Fruit fly (Drosophila melanogaster) whole organism, embryonic: ENCODE measurements around the gene P5CDh2.

Experiments
- Aef1 ChIP-seq: fragments of 200-800 bp; sonication (Bioruptor generic); IDR thresholded peaks from 3 replicates; pipeline ENCODE4 v1.3.6; 2022; ENCODE audit warnings: missing biosample characterization, missing genetic modification characterization
- B-H2 ChIP-seq: fragments of 200-800 bp; sonication (Bioruptor generic); optimal IDR thresholded peaks from 2 replicates; lab custom pipeline; 2018; ENCODE audit warnings: missing biosample characterization, mild to moderate bottlenecking, missing genetic modification characterization
- CG12236 ChIP-seq: fragments of 200-800 bp; sonication (Bioruptor generic); optimal IDR thresholded peaks from 2 replicates; lab custom pipeline; 2016; ENCODE audit warnings: missing biosample characterization, missing genetic modification characterization
- CG1233 ChIP-seq: fragments of 200-800 bp; sonication (Bioruptor generic); optimal IDR thresholded peaks from 4 replicates; lab custom pipeline; 2018; ENCODE audit warnings: missing biosample characterization, mild to moderate bottlenecking, missing genetic modification characterization
- CG13775 ChIP-seq: fragments of 200-800 bp; sonication (Bioruptor generic); optimal IDR thresholded peaks from 3 replicates; lab custom pipeline; 2017; ENCODE audit warnings: missing biosample characterization, mild to moderate bottlenecking, missing genetic modification characterization
- CG17359 ChIP-seq: fragments of 200-800 bp; sonication (Bioruptor generic); optimal IDR thresholded peaks from 3 replicates; lab custom pipeline; 2018; ENCODE audit warnings: missing biosample characterization, mild to moderate bottlenecking, missing genetic modification characterization, moderate library complexity
- CG17612 ChIP-seq: fragments of 200-800 bp; sonication (Bioruptor generic); IDR thresholded peaks from 2 replicates; pipeline ENCODE4 v1.3.6; 2022; ENCODE audit warnings: missing biosample characterization, missing genetic modification characterization
- CG2712 ChIP-seq: fragments of 200-800 bp; optimal IDR thresholded peaks from 3 replicates; lab custom pipeline; 2019; ENCODE audit warnings: missing biosample characterization, mild to moderate bottlenecking, missing genetic modification characterization, moderate library complexity
- CG3065 ChIP-seq: fragments of 200-800 bp; sonication (Bioruptor generic); optimal IDR thresholded peaks from 2 replicates; lab custom pipeline; 2016; ENCODE audit warnings: missing biosample characterization, missing genetic modification characterization
- CG3163 ChIP-seq: fragments of 200-800 bp; sonication (Bioruptor generic); optimal IDR thresholded peaks from 3 replicates; lab custom pipeline; 2016; ENCODE audit warnings: missing biosample characterization, missing genetic modification characterization
- CG4820 ChIP-seq: fragments of 200-800 bp; sonication (Bioruptor generic); optimal IDR thresholded peaks from 3 replicates; lab custom pipeline; 2016; ENCODE audit warnings: missing biosample characterization, missing genetic modification characterization
- CG4854 ChIP-seq: fragments of 200-800 bp; sonication (Bioruptor generic); optimal IDR thresholded peaks from 2 replicates; lab custom pipeline; 2016; ENCODE audit warnings: missing biosample characterization, missing genetic modification characterization, inconsistent platforms
- D19B ChIP-seq: fragments of 200-800 bp; sonication (Bioruptor generic); optimal IDR thresholded peaks from 2 replicates; lab custom pipeline; 2017; ENCODE audit warnings: missing biosample characterization, mild to moderate bottlenecking, missing genetic modification characterization
- Dref ChIP-seq: fragments of 200-800 bp; sonication (Bioruptor generic); IDR thresholded peaks from 2 replicates; pipeline ENCODE4 v1.3.6; 2022; ENCODE audit warnings: missing biosample characterization, missing genetic modification characterization
- ERR ChIP-seq: fragments of 200-800 bp; sonication (Bioruptor generic); optimal IDR thresholded peaks from 2 replicates; lab custom pipeline; 2016; ENCODE audit warnings: missing biosample characterization, missing genetic modification characterization
- H2.0 ChIP-seq: fragments of 200-800 bp; sonication (Bioruptor generic); IDR thresholded peaks from 2 replicates; pipeline ENCODE4 v1.3.6; 2022; ENCODE audit warnings: missing biosample characterization, missing genetic modification characterization
- HHEX ChIP-seq: fragments of 200-800 bp; sonication (Bioruptor generic); optimal IDR thresholded peaks from 3 replicates; lab custom pipeline; 2017; ENCODE audit warnings: missing biosample characterization, mild to moderate bottlenecking, missing genetic modification characterization, missing genetic modification reagents
- HmgZ ChIP-seq: fragments of 200-800 bp; sonication (Bioruptor generic); optimal IDR thresholded peaks from 2 replicates; lab custom pipeline; 2018; ENCODE audit warnings: missing biosample characterization, mild to moderate bottlenecking, missing genetic modification characterization
- Hmx ChIP-seq: fragments of 200-800 bp; sonication (Bioruptor generic); optimal IDR thresholded peaks from 2 replicates; lab custom pipeline; 2016; ENCODE audit warnings: missing biosample characterization, missing genetic modification characterization
- Lhr ChIP-seq: fragments of 200-800 bp; sonication (Bioruptor generic); optimal IDR thresholded peaks from 3 replicates; lab custom pipeline; 2017; ENCODE audit warnings: mild to moderate bottlenecking, missing biosample characterization, missing genetic modification reagents, missing genetic modification characterization
- Lpt ChIP-seq: fragments of >200 bp; optimal IDR thresholded peaks from 2 replicates; lab custom pipeline; 2018; ENCODE audit warnings: missing biosample characterization, missing genetic modification characterization
- MESR4 ChIP-seq: fragments of 200-800 bp; sonication (Bioruptor generic); optimal IDR thresholded peaks from 2 replicates; lab custom pipeline; 2018; ENCODE audit warnings: missing biosample characterization, mild to moderate bottlenecking, missing genetic modification characterization, moderate library complexity
- Med ChIP-seq: fragments of 200-800 bp; sonication (Bioruptor generic); peaks from one replicate; lab custom pipeline; 2016; ENCODE audit warnings: missing biosample characterization, missing genetic modification characterization, mild to moderate bottlenecking, inconsistent platforms, moderate library complexity
- Myb ChIP-seq: fragments of 200-800 bp; sonication (Bioruptor generic); optimal IDR thresholded peaks from 2 replicates; lab custom pipeline; 2016; ENCODE audit warnings: missing biosample characterization, missing genetic modification characterization
- Nf-YB ChIP-seq: fragments of 200-800 bp; sonication (Bioruptor generic); optimal IDR thresholded peaks from 3 replicates; lab custom pipeline; 2019; ENCODE audit warnings: missing biosample characterization, mild to moderate bottlenecking, missing genetic modification characterization, moderate library complexity
- Oli ChIP-seq: fragments of 200-800 bp; sonication (Bioruptor generic); optimal IDR thresholded peaks from 2 replicates; lab custom pipeline; 2018; ENCODE audit warnings: missing biosample characterization, mild to moderate bottlenecking, missing genetic modification characterization, moderate library complexity
- Optix ChIP-seq: fragments of 200-800 bp; sonication (Bioruptor generic); IDR thresholded peaks from 3 replicates; pipeline ENCODE4 v1.3.6; 2022; ENCODE audit warnings: missing biosample characterization, missing genetic modification characterization
- aop ChIP-seq: fragments of 200-800 bp; sonication (Bioruptor generic); IDR thresholded peaks from 2 replicates; pipeline ENCODE4 v1.3.6; 2022; ENCODE audit warnings: missing biosample characterization, missing genetic modification characterization
- ap ChIP-seq: fragments of 200-800 bp; sonication (Bioruptor generic); IDR thresholded peaks from 2 replicates; pipeline ENCODE4 v1.3.6; 2022; ENCODE audit warnings: missing biosample characterization, missing genetic modification characterization
- ci ChIP-seq: fragments of 200-800 bp; sonication (Bioruptor generic); IDR thresholded peaks from 3 replicates; pipeline ENCODE4 v1.3.6; 2022; ENCODE audit warnings: missing biosample characterization, missing genetic modification characterization
- corto ChIP-seq: fragments of 200-800 bp; sonication (Bioruptor generic); optimal IDR thresholded peaks from 2 replicates; lab custom pipeline; 2016; ENCODE audit warnings: missing biosample characterization, mild to moderate bottlenecking, missing genetic modification characterization, moderate library complexity
- crp ChIP-seq, 2 experiments: fragments of 200-800 bp; sonication (Bioruptor generic); optimal IDR thresholded peaks; 2 replicates in 1 of 2; 3 replicates in 1 of 2; lab custom pipeline; 2017; ENCODE audit warnings: missing biosample characterization in 2 of 2, missing genetic modification characterization in 2 of 2, mild to moderate bottlenecking in 1 of 2, moderate library complexity in 1 of 2
- dmrt11E ChIP-seq: fragments of 200-800 bp; sonication (Bioruptor generic); optimal IDR thresholded peaks from 3 replicates; lab custom pipeline; 2018; ENCODE audit warnings: missing biosample characterization, mild to moderate bottlenecking, missing genetic modification characterization, moderate library complexity
- ewg ChIP-seq: fragments of 200-800 bp; sonication (Bioruptor generic); optimal IDR thresholded peaks from 3 replicates; lab custom pipeline; 2017; ENCODE audit warnings: mild to moderate bottlenecking, missing biosample characterization, missing genetic modification reagents, missing genetic modification characterization
- fd3F ChIP-seq: fragments of 200-800 bp; sonication (Bioruptor generic); optimal IDR thresholded peaks from 2 replicates; lab custom pipeline; 2018; ENCODE audit warnings: missing biosample characterization, mild to moderate bottlenecking, missing genetic modification characterization, moderate library complexity
- grn ChIP-seq: fragments of 200-800 bp; sonication (Bioruptor generic); optimal IDR thresholded peaks from 3 replicates; lab custom pipeline; 2017; ENCODE audit warnings: missing biosample characterization, missing genetic modification characterization
- hkb ChIP-seq, 2 experiments: fragments of 200-800 bp in 1 of 2; fragments of >200 bp in 1 of 2; sonication (Bioruptor generic) in 1 of 2; IDR thresholded peaks in 1 of 2; optimal IDR thresholded peaks in 1 of 2; 2 replicates each; pipeline versions ENCODE4 v1.3.6 to Lab custom; 2017 to 2022; ENCODE audit warnings: missing biosample characterization in 1 of 2, missing genetic modification characterization in 1 of 2
- jing ChIP-seq: fragments of 200-800 bp; sonication (Bioruptor generic); optimal IDR thresholded peaks from 2 replicates; lab custom pipeline; 2018; ENCODE audit warnings: missing biosample characterization, mild to moderate bottlenecking, missing genetic modification characterization
- ken ChIP-seq: fragments of 200-800 bp; sonication (Bioruptor generic); IDR thresholded peaks from 3 replicates; pipeline ENCODE4 v1.3.6; 2022; ENCODE audit warnings: missing biosample characterization, missing genetic modification characterization
- klu ChIP-seq: fragments of 200-800 bp; sonication (Bioruptor generic); IDR thresholded peaks from 2 replicates; pipeline ENCODE4 v1.3.6; 2022; ENCODE audit warnings: missing biosample characterization, missing genetic modification characterization
- peb ChIP-seq: fragments of 200-800 bp; sonication (Bioruptor generic); IDR thresholded peaks from 2 replicates; pipeline ENCODE4 v1.3.6; 2022; ENCODE audit warnings: missing biosample characterization, missing genetic modification characterization
- repo ChIP-seq: fragments of 200-800 bp; sonication (Bioruptor generic); optimal IDR thresholded peaks from 2 replicates; lab custom pipeline; 2016; ENCODE audit warnings: missing biosample characterization, missing genetic modification characterization
- slbo ChIP-seq: fragments of 200-800 bp; sonication (Bioruptor generic); IDR thresholded peaks from 2 replicates; pipeline ENCODE4 v1.3.6; 2022; ENCODE audit warnings: missing biosample characterization, missing genetic modification characterization
- trem ChIP-seq: fragments of 200-800 bp; optimal IDR thresholded peaks from 3 replicates; lab custom pipeline; 2019; ENCODE audit warnings: missing biosample characterization, mild to moderate bottlenecking, missing genetic modification characterization, moderate library complexity
- twi ChIP-seq: fragments of 200-800 bp; optimal IDR thresholded peaks from 2 replicates; lab custom pipeline; 2019; ENCODE audit warnings: missing biosample characterization, mild to moderate bottlenecking, missing genetic modification characterization, moderate library complexity
- unc-4 ChIP-seq: fragments of 200-800 bp; sonication (Bioruptor generic); IDR thresholded peaks from 2 replicates; pipeline ENCODE4 v1.3.6; 2022; ENCODE audit warnings: missing biosample characterization, missing genetic modification characterization; ENCODE audit not compliant: partially characterized antibody
- vfl ChIP-seq: fragments of 200-800 bp; sonication (Bioruptor generic); optimal IDR thresholded peaks from 2 replicates; lab custom pipeline; 2016; ENCODE audit warnings: missing biosample characterization, missing genetic modification characterization
- vnd ChIP-seq: fragments of 200-800 bp; sonication (Bioruptor generic); IDR thresholded peaks from 3 replicates; pipeline ENCODE4 v1.3.6; 2022; ENCODE audit warnings: missing biosample characterization, missing genetic modification characterization; ENCODE audit not compliant: partially characterized antibody
- zfh2 ChIP-seq: fragments of 200-800 bp; sonication (Bioruptor generic); optimal IDR thresholded peaks from 2 replicates; lab custom pipeline; 2016; ENCODE audit warnings: missing biosample characterization, missing genetic modification characterization

Gene P5CDh2

DNA sequence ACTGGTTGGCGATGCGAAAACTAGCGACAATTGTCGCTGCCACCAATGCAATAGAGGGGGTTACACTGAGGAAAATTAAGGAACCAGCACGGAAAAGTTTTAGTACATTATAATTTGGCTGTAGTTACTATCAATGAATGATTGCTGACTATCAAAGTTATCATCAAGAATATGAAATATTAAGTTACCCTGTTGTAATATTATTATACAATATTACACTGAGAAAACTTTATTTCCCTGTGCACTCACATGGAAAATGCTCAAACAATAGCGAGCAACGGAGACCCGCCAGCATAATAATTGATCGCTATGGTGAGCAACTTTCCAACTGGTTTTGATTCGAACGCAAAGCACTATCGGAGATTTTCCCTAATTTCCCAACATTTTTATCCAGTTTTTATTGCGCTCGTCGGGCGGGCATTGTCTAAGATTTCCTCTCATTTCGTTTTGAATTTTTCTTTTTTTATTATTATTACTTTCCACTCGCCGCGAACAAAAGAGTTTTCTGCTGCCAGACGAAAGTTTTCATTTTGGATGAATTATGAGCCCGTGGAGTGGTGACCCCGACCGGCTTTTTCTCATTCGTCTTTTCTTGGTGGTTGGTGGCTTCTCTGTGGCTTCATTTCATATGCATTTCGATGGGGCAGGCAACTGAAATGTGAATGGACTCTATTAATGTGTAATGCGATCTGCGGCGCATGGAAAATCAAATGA is 15.4 kb upstream of the P5CDh2 start (continued):
- TF ChIP-seq HHEX: peak; percentile 69
- TF ChIP-seq Hmx (GFP tag; lab: Kevin White, UChicago): no peak
- peak; percentile 67 for TF ChIP-seq peb
- no peak for TF ChIP-seq grn (GFP tag; lab: Kevin White, UChicago)
- peak; percentile 71 for TF ChIP-seq H2.0 (GFP tag; lab: Robert Waterston, UW)
- TF ChIP-seq HmgZ (tag; lab: Kevin White, UChicago): peak; percentile 11
- peak; percentile 65 for TF ChIP-seq Nf-YB (GFP tag; lab: Kevin White, UChicago)
- peak; percentile 16 for TF ChIP-seq CG3065 (GFP tag; lab: Kevin White, UChicago)
- no peak for TF ChIP-seq fd3F (GFP tag; lab: Kevin White, UChicago)
- TF ChIP-seq unc-4 (GFP tag; lab: Robert Waterston, UW): no peak
- TF ChIP-seq CG1233 (GFP tag; lab: Kevin White, UChicago): peak; percentile 46
- no peak for TF ChIP-seq B-H2 (GFP tag; lab: Kevin White, UChicago)
- no peak for TF ChIP-seq slbo
- TF ChIP-seq repo (GFP tag; lab: Kevin White, UChicago): no peak
- TF ChIP-seq ewg: peak; percentile 86
- TF ChIP-seq jing (GFP tag; lab: Kevin White, UChicago): peak; percentile 70
- TF ChIP-seq Myb (GFP tag; lab: Kevin White, UChicago): no peak
- no peak for TF ChIP-seq klu (GFP tag; lab: Robert Waterston, UW)
- peak in 1 of 2 experiments; percentile 19 for TF ChIP-seq crp (GFP tag; optimal IDR thresholded peaks at IDR 0.05; lab: Kevin White, UChicago)
- no peak for TF ChIP-seq CG17612 (GFP tag; lab: Robert Waterston, UW)
- peak; percentile 71 for TF ChIP-seq trem (tag; lab: Kevin White, UChicago)
- TF ChIP-seq D19B (GFP tag; lab: Kevin White, UChicago): no peak
- TF ChIP-seq corto (GFP tag; lab: Kevin White, UChicago): no peak
- peak; percentile 53 for TF ChIP-seq CG4854 (GFP tag; lab: Kevin White, UChicago)
- TF ChIP-seq CG2712 (tag; lab: Kevin White, UChicago): peak; percentile 92
- TF ChIP-seq Lpt: no peak
- peak; percentile 90 for TF ChIP-seq dmrt11E (tag; lab: Kevin White, UChicago)
- TF ChIP-seq aop (GFP tag; lab: Robert Waterston, UW): 0 out of 2 replicates have a peak, but pooled peaks have one; percentile 42
- peak; percentile 0 for TF ChIP-seq vfl (GFP tag; lab: Kevin White, UChicago)
- no peak for TF ChIP-seq zfh2 (GFP tag; lab: Kevin White, UChicago)
- no peak for TF ChIP-seq MESR4 (GFP tag; lab: Kevin White, UChicago)
- TF ChIP-seq vnd (GFP tag; lab: Robert Waterston, UW): no peak
- TF ChIP-seq Optix (GFP tag; lab: Robert Waterston, UW): peak; percentile 56; the same call in 2 of the 3 replicates
- peak; percentile 81 for TF ChIP-seq CG17359 (tag; lab: Kevin White, UChicago)
- TF ChIP-seq Med (GFP tag; lab: Kevin White, UChicago): peak; percentile 58
- TF ChIP-seq ap: peak; percentile 69
- peak; percentile 59 for TF ChIP-seq twi (tag; lab: Kevin White, UChicago)
- TF ChIP-seq Oli (tag; lab: Kevin White, UChicago): peak; percentile 88
- TF ChIP-seq CG3163: no peak
- no peak for TF ChIP-seq hkb (optimal IDR thresholded peaks at IDR 0.05; lab: Kevin White, UChicago)
- peak; percentile 86 for TF ChIP-seq hkb (GFP tag; IDR thresholded peaks at IDR 0.05; lab: Robert Waterston, UW)
- peak; percentile 95 for TF ChIP-seq ci (GFP tag; lab: Robert Waterston, UW)
- TF ChIP-seq CG4820 (GFP tag; lab: Kevin White, UChicago): peak; percentile 75
- TF ChIP-seq ERR (GFP tag; lab: Kevin White, UChicago): no peak
- 0 out of 3 replicates have a peak, but pooled peaks have one; percentile 35 for TF ChIP-seq Aef1
- TF ChIP-seq Lhr: peak; percentile 73
- peak; percentile 5 for TF ChIP-seq CG12236 (GFP tag; lab: Kevin White, UChicago)
- TF ChIP-seq Dref: no peak
- peak; percentile 86 for TF ChIP-seq ken (GFP tag; lab: Robert Waterston, UW)
- peak; percentile 52 for TF ChIP-seq CG13775
